Fruit fly (Drosophila melanogaster) whole organism, embryonic: ENCODE results near the gene Elba2.

ENCODE experiments used
- ATbp ChIP-seq: fragments of 200-800 bp; sonication (Bioruptor generic); optimal IDR thresholded peaks from 2 replicates; lab custom pipeline; 2017; ENCODE audit warnings: missing biosample characterization, mild to moderate bottlenecking, missing genetic modification characterization, missing genetic modification reagents
- Antp ChIP-seq: fragments of 200-800 bp; sonication (Bioruptor generic); optimal IDR thresholded peaks from 3 replicates; lab custom pipeline; 2016; ENCODE audit warnings: missing biosample characterization, missing genetic modification characterization
- CG10431 ChIP-seq: fragments of 200-800 bp; sonication (Bioruptor generic); optimal IDR thresholded peaks from 3 replicates; lab custom pipeline; 2018; ENCODE audit warnings: missing biosample characterization, mild to moderate bottlenecking, missing genetic modification characterization
- CG10565 ChIP-seq: fragments of 200-800 bp; sonication (Bioruptor generic); optimal IDR thresholded peaks from 3 replicates; lab custom pipeline; 2016; ENCODE audit warnings: missing biosample characterization, mild to moderate bottlenecking, missing genetic modification characterization
- CG11695 ChIP-seq: fragments of 200-800 bp; sonication (Bioruptor generic); IDR thresholded peaks from 3 replicates; pipeline ENCODE4 v1.3.6; 2022; ENCODE audit warnings: missing biosample characterization, missing genetic modification characterization
- CG13424 ChIP-seq: fragments of 200-800 bp; sonication (Bioruptor generic); optimal IDR thresholded peaks from 2 replicates; lab custom pipeline; 2019; ENCODE audit warnings: missing biosample characterization, mild to moderate bottlenecking, missing genetic modification characterization, moderate library complexity
- CG13894 ChIP-seq: fragments of 200-800 bp; sonication (Bioruptor generic); optimal IDR thresholded peaks from 3 replicates; lab custom pipeline; 2018; ENCODE audit warnings: missing biosample characterization, mild to moderate bottlenecking, missing genetic modification characterization, moderate library complexity
- CG15269 ChIP-seq: fragments of 200-800 bp; sonication (Bioruptor generic); optimal IDR thresholded peaks from 2 replicates; lab custom pipeline; 2018; ENCODE audit warnings: missing biosample characterization, mild to moderate bottlenecking, missing genetic modification characterization, moderate library complexity
- CG15514 ChIP-seq: fragments of 200-800 bp; sonication (Bioruptor generic); optimal IDR thresholded peaks from 3 replicates; lab custom pipeline; 2017; ENCODE audit warnings: missing biosample characterization, missing genetic modification characterization, mild to moderate bottlenecking, moderate library complexity, missing genetic modification reagents
- CG1602 ChIP-seq: fragments of 200-800 bp; sonication (Bioruptor generic); optimal IDR thresholded peaks from 3 replicates; lab custom pipeline; 2016; ENCODE audit warnings: missing biosample characterization, missing genetic modification characterization
- CG16813 ChIP-seq: fragments of 200-800 bp; sonication (Bioruptor generic); IDR thresholded peaks from 3 replicates; pipeline ENCODE4 v1.3.6; 2022; ENCODE audit warnings: missing biosample characterization, missing genetic modification characterization; ENCODE audit not compliant: partially characterized antibody
- CG18262 ChIP-seq: fragments of 200-800 bp; optimal IDR thresholded peaks from 3 replicates; lab custom pipeline; 2019; ENCODE audit warnings: missing biosample characterization, mild to moderate bottlenecking, missing genetic modification characterization, moderate library complexity
- CG18599 ChIP-seq: fragments of 200-800 bp; sonication (Bioruptor generic); optimal IDR thresholded peaks from 3 replicates; lab custom pipeline; 2017; ENCODE audit warnings: missing biosample characterization, missing genetic modification characterization, mild to moderate bottlenecking, moderate library complexity, missing genetic modification reagents
- CG2678 ChIP-seq: fragments of 200-800 bp; sonication (Bioruptor generic); optimal IDR thresholded peaks from 3 replicates; lab custom pipeline; 2019; ENCODE audit warnings: missing biosample characterization, mild to moderate bottlenecking, missing genetic modification characterization, moderate library complexity
- CG32532 ChIP-seq: fragments of 200-800 bp; sonication (Bioruptor generic); IDR thresholded peaks from 2 replicates; pipeline ENCODE4 v1.3.6; 2022; ENCODE audit warnings: missing biosample characterization, missing genetic modification characterization
- CG4617 ChIP-seq: fragments of 200-800 bp; sonication (Bioruptor generic); optimal IDR thresholded peaks from 3 replicates; lab custom pipeline; 2016; ENCODE audit warnings: missing biosample characterization, missing genetic modification characterization, borderline replicate concordance
- CG7839 ChIP-seq: fragments of 200-800 bp; sonication (Bioruptor generic); optimal IDR thresholded peaks from 3 replicates; lab custom pipeline; 2018; ENCODE audit warnings: missing biosample characterization, mild to moderate bottlenecking, missing genetic modification characterization, moderate library complexity
- CG8290 ChIP-seq, 3 experiments: fragments of 200-800 bp; sonication (Bioruptor generic); optimal IDR thresholded peaks; 2 replicates each; lab custom pipeline; 2016 to 2019; ENCODE audit warnings: missing biosample characterization in 3 of 3, missing genetic modification characterization in 3 of 3, mild to moderate bottlenecking in 2 of 3, moderate library complexity in 1 of 3
- CG9817 ChIP-seq: fragments of 200-800 bp; sonication (Bioruptor generic); optimal IDR thresholded peaks from 2 replicates; lab custom pipeline; 2018; ENCODE audit warnings: missing biosample characterization, mild to moderate bottlenecking, missing genetic modification characterization, moderate library complexity
- CoRest ChIP-seq: fragments of 200-800 bp; sonication (Bioruptor generic); optimal IDR thresholded peaks from 3 replicates; lab custom pipeline; 2018; ENCODE audit warnings: missing biosample characterization, mild to moderate bottlenecking, missing genetic modification characterization, moderate library complexity
- Ets65A ChIP-seq: fragments of 200-800 bp; sonication (Bioruptor generic); peaks from one replicate; lab custom pipeline; 2016; ENCODE audit warnings: missing biosample characterization, missing genetic modification characterization
- Hr51 ChIP-seq, 2 experiments: fragments of 200-800 bp; sonication (Bioruptor generic); optimal IDR thresholded peaks; 2 replicates in 1 of 2; 3 replicates in 1 of 2; lab custom pipeline; 2016 to 2018; ENCODE audit warnings: missing biosample characterization in 2 of 2, missing genetic modification characterization in 2 of 2, mild to moderate bottlenecking in 1 of 2, moderate library complexity in 1 of 2
- NfI ChIP-seq: fragments of 200-800 bp; sonication (Bioruptor generic); optimal IDR thresholded peaks from 3 replicates; lab custom pipeline; 2018; ENCODE audit warnings: missing biosample characterization, mild to moderate bottlenecking, missing genetic modification characterization, moderate library complexity
- Scr ChIP-seq: fragments of 200-800 bp; sonication (Bioruptor generic); IDR thresholded peaks from 2 replicates; pipeline ENCODE4 v1.3.6; 2022; ENCODE audit warnings: missing biosample characterization, missing genetic modification characterization; ENCODE audit not compliant: partially characterized antibody
- br ChIP-seq: fragments of >200 bp; optimal IDR thresholded peaks from 2 replicates; lab custom pipeline; 2017
- croc ChIP-seq: fragments of 200-800 bp; sonication (Bioruptor generic); conservative IDR thresholded peaks from 3 replicates; pipeline ENCODE4 v1.3.6; 2022; ENCODE audit warnings: missing biosample characterization, missing genetic modification characterization
- cwo ChIP-seq: fragments of 200-800 bp; sonication (Bioruptor generic); optimal IDR thresholded peaks from 3 replicates; lab custom pipeline; 2017; ENCODE audit warnings: missing biosample characterization, missing genetic modification characterization, mild to moderate bottlenecking, moderate library complexity, missing genetic modification reagents
- dmrt99B ChIP-seq: fragments of 200-800 bp; sonication (Bioruptor generic); optimal IDR thresholded peaks from 2 replicates; lab custom pipeline; 2018; ENCODE audit warnings: missing biosample characterization, mild to moderate bottlenecking, missing genetic modification characterization, moderate library complexity
- eve ChIP-seq, 2 experiments: fragments of >200 bp; optimal IDR thresholded peaks; 2 replicates each; lab custom pipeline; 2017; ENCODE audit warnings: missing biosample characterization in 2 of 2, missing genetic modification characterization in 2 of 2
- fd64A ChIP-seq: fragments of 200-800 bp; sonication (Bioruptor generic); optimal IDR thresholded peaks from 3 replicates; lab custom pipeline; 2018; ENCODE audit warnings: missing biosample characterization, mild to moderate bottlenecking, missing genetic modification characterization
- fd96Cb ChIP-seq: fragments of 200-800 bp; sonication (Bioruptor generic); optimal IDR thresholded peaks from 2 replicates; lab custom pipeline; 2018; ENCODE audit warnings: missing biosample characterization, mild to moderate bottlenecking, missing genetic modification characterization, moderate library complexity
- ftz-f1 ChIP-seq: fragments of 200-800 bp; sonication (Bioruptor generic); optimal IDR thresholded peaks from 2 replicates; lab custom pipeline; 2016; ENCODE audit warnings: missing biosample characterization, missing genetic modification characterization
- ind ChIP-seq: fragments of 200-800 bp; sonication (Bioruptor generic); optimal IDR thresholded peaks from 3 replicates; lab custom pipeline; 2016; ENCODE audit warnings: missing biosample characterization, missing genetic modification characterization
- ken ChIP-seq: fragments of 200-800 bp; sonication (Bioruptor generic); IDR thresholded peaks from 3 replicates; pipeline ENCODE4 v1.3.6; 2022; ENCODE audit warnings: missing biosample characterization, missing genetic modification characterization
- lilli ChIP-seq: fragments of 200-800 bp; sonication (Bioruptor generic); optimal IDR thresholded peaks from 3 replicates; lab custom pipeline; 2016; ENCODE audit warnings: missing biosample characterization, missing genetic modification characterization
- mam ChIP-seq: fragments of 200-800 bp; sonication (Bioruptor generic); optimal IDR thresholded peaks from 3 replicates; lab custom pipeline; 2016; ENCODE audit warnings: missing biosample characterization, missing genetic modification characterization
- oc ChIP-seq: fragments of 200-800 bp; sonication (Bioruptor generic); optimal IDR thresholded peaks from 2 replicates; lab custom pipeline; 2018; ENCODE audit warnings: missing biosample characterization, mild to moderate bottlenecking, missing genetic modification characterization, moderate library complexity
- onecut ChIP-seq: fragments of 200-800 bp; sonication (Bioruptor generic); IDR thresholded peaks from 2 replicates; pipeline ENCODE4 v1.3.6; 2022; ENCODE audit warnings: missing biosample characterization, missing genetic modification characterization
- pfk ChIP-seq: fragments of 200-800 bp; sonication (Bioruptor generic); optimal IDR thresholded peaks from 2 replicates; lab custom pipeline; 2018; ENCODE audit warnings: missing biosample characterization, mild to moderate bottlenecking, missing genetic modification characterization, moderate library complexity
- prd ChIP-seq, 3 experiments: fragments of >200 bp in 2 of 3; fragments of 200-800 bp in 1 of 3; sonication (Bioruptor generic) in 1 of 3; optimal IDR thresholded peaks in 2 of 3; IDR thresholded peaks in 1 of 3; 2 replicates in 2 of 3; 3 replicates in 1 of 3; pipeline versions ENCODE4 v1.3.6 to Lab custom; 2017 to 2022; ENCODE audit warnings: missing biosample characterization in 1 of 3, missing genetic modification characterization in 1 of 3
- ranshi ChIP-seq: fragments of 200-800 bp; sonication (Bioruptor generic); IDR thresholded peaks from 2 replicates; pipeline ENCODE4 v1.3.6; 2022; ENCODE audit warnings: missing biosample characterization, missing genetic modification characterization
- ro ChIP-seq: fragments of 200-800 bp; sonication (Bioruptor generic); IDR thresholded peaks from 2 replicates; pipeline ENCODE4 v1.3.6; 2022; ENCODE audit warnings: missing biosample characterization, missing genetic modification characterization
- row ChIP-seq: fragments of 200-800 bp; sonication (Bioruptor generic); IDR thresholded peaks from 3 replicates; pipeline ENCODE4 v1.3.6; 2022; ENCODE audit warnings: missing biosample characterization, missing genetic modification characterization
- sens ChIP-seq: fragments of 200-800 bp; sonication (Bioruptor generic); peaks from one replicate; lab custom pipeline; 2016; ENCODE audit warnings: missing biosample characterization, missing genetic modification characterization
- sisA ChIP-seq: fragments of 200-800 bp; sonication (Bioruptor generic); IDR thresholded peaks from 2 replicates; pipeline ENCODE4 v1.3.6; 2022; ENCODE audit warnings: missing biosample characterization, missing genetic modification characterization
- sob ChIP-seq: fragments of 200-800 bp; sonication (Bioruptor generic); IDR thresholded peaks from 2 replicates; pipeline ENCODE4 v1.3.6; 2022; ENCODE audit warnings: missing biosample characterization, missing genetic modification characterization
- trh ChIP-seq: fragments of 200-800 bp; sonication (Bioruptor generic); optimal IDR thresholded peaks from 2 replicates; lab custom pipeline; 2016; ENCODE audit warnings: missing biosample characterization, missing genetic modification characterization
- unpg ChIP-seq: fragments of 200-800 bp; sonication (Bioruptor generic); optimal IDR thresholded peaks from 3 replicates; lab custom pipeline; 2018; ENCODE audit warnings: missing biosample characterization, mild to moderate bottlenecking, missing genetic modification characterization, moderate library complexity
- z ChIP-seq: fragments of 200-800 bp; sonication (Bioruptor generic); IDR thresholded peaks from 3 replicates; pipeline ENCODE4 v1.3.6; 2022; ENCODE audit warnings: missing biosample characterization, missing genetic modification characterization

Elba2 gene

dm6 chr2L:2528097-2528496, 49.4 kb upstream of the Elba2 start (continued):
- TF ChIP-seq CG10565 (GFP tag; lab: Kevin White, UChicago) (no peak), dmrt99B (tag; lab: Kevin White, UChicago) (peak; percentile 67), Ets65A (GFP tag; lab: Kevin White, UChicago) (peak; percentile 74), CG7839 (tag; lab: Kevin White, UChicago) (peak; percentile 52), ind (GFP tag; lab: Kevin White, UChicago) (peak; percentile 19), sens (GFP tag; lab: Kevin White, UChicago) (peak; percentile 82), sisA (GFP tag; lab: Robert Waterston, UW) (peak; percentile 38; the same call in 1 of the 2 replicates), pfk (no peak), NfI (GFP tag; lab: Kevin White, UChicago) (peak; percentile 48), CG1602 (GFP tag; lab: Kevin White, UChicago) (no peak), prd (optimal IDR thresholded peaks at IDR 0.05; lab: Kevin White, UChicago) (no peak), prd (GFP tag; IDR thresholded peaks at IDR 0.05; lab: Robert Waterston, UW) (0 out of 3 replicates have a peak, but pooled peaks have one; percentile 30), fd64A (no peak), sob (GFP tag; lab: Robert Waterston, UW) (0 out of 2 replicates have a peak, but pooled peaks have one; percentile 37), z (GFP tag; lab: Robert Waterston, UW) (no peak), Antp (peak; percentile 41), Hr51 (GFP tag; optimal IDR thresholded peaks at IDR 0.05; lab: Kevin White, UChicago) (peak in 1 of 2 experiments; percentile 29), Scr (GFP tag; lab: Robert Waterston, UW) (no peak), fd96Cb (tag; lab: Kevin White, UChicago) (peak; percentile 13), unpg (GFP tag; lab: Kevin White, UChicago) (no peak), ken (GFP tag; lab: Robert Waterston, UW) (0 out of 3 replicates have a peak, but pooled peaks have one; percentile 20), ftz-f1 (no peak), croc (GFP tag; lab: Robert Waterston, UW) (no peak), ranshi (GFP tag; lab: Robert Waterston, UW) (0 out of 2 replicates have a peak, but pooled peaks have one; percentile 14), cwo (peak; percentile 46), row (peak; percentile 40; the same call in 1 of the 3 replicates), CG13894 (tag; lab: Kevin White, UChicago) (no peak), br (lab: Kevin White, UChicago) (no peak), CG15514 (GFP tag; lab: Kevin White, UChicago) (peak; percentile 17), CoRest (tag; lab: Kevin White, UChicago) (peak; percentile 8), trh (GFP tag; lab: Kevin White, UChicago) (no peak), CG2678 (tag; lab: Kevin White, UChicago) (peak; percentile 52), eve (GFP tag; optimal IDR thresholded peaks at IDR 0.05; lab: Kevin White, UChicago) (peak in 1 of 2 experiments; percentile 8), CG8290 (GFP tag; optimal IDR thresholded peaks at IDR 0.05; lab: Kevin White, UChicago) (no peak), CG8290 (tag; optimal IDR thresholded peaks at IDR 0.05; lab: Kevin White, UChicago) (peak in 1 of 2 experiments; percentile 70), CG32532 (GFP tag; lab: Robert Waterston, UW) (no peak), ATbp (GFP tag; lab: Kevin White, UChicago) (peak; percentile 19), oc (tag; lab: Kevin White, UChicago) (no peak), CG18262 (tag; lab: Kevin White, UChicago) (no peak), lilli (GFP tag; lab: Kevin White, UChicago) (peak; percentile 15), ro (GFP tag; lab: Robert Waterston, UW) (no peak), CG10431 (GFP tag; lab: Kevin White, UChicago) (no peak), mam (GFP tag; lab: Kevin White, UChicago) (peak; percentile 6), CG13424 (tag; lab: Kevin White, UChicago) (peak; percentile 42), CG18599 (GFP tag; lab: Kevin White, UChicago) (peak; percentile 70), CG9817 (peak; percentile 31), CG16813 (no peak), CG4617 (GFP tag; lab: Kevin White, UChicago) (no peak), onecut (GFP tag; lab: Robert Waterston, UW) (peak; percentile 28; the same call in 1 of the 2 replicates), CG11695 (0 out of 3 replicates have a peak, but pooled peaks have one; percentile 19), CG15269 (tag; lab: Kevin White, UChicago) (peak; percentile 39)
